Worm (Caenorhabditis elegans): ENCODE measurements around the gene H35N09.1.

The H35N09.1 gene

DNA sequence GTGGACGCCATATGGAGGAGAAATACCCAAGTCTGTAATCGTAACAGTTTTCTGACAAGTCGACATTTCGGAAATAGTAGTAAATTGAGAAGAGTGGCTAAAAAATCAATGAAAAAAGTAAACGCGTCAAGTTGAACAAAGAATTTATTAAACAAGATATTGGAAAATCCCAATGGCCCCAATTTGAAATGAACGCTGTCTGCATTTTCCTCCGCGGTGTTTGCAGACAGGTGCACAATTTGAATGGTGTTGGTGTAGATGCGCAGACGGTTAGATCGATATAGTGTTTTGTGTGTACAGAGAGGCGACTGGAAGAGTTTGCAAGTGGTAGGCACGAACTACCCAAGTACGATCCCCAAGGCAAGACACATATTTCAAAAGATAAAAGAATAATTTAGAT is at the start of gene H35N09.1, which contains the start of gene H35N09.2:
H35N09.1 (plus strand) TSS at position 335 of the 400 bp plus-strand sequence.
H35N09.2 (minus strand) TSS at position 54 of the 400 bp plus-strand sequence.
- no peak for TF ChIP-seq unc-62 (GFP tag; optimal IDR thresholded peaks at IDR 0.05)

DNA sequence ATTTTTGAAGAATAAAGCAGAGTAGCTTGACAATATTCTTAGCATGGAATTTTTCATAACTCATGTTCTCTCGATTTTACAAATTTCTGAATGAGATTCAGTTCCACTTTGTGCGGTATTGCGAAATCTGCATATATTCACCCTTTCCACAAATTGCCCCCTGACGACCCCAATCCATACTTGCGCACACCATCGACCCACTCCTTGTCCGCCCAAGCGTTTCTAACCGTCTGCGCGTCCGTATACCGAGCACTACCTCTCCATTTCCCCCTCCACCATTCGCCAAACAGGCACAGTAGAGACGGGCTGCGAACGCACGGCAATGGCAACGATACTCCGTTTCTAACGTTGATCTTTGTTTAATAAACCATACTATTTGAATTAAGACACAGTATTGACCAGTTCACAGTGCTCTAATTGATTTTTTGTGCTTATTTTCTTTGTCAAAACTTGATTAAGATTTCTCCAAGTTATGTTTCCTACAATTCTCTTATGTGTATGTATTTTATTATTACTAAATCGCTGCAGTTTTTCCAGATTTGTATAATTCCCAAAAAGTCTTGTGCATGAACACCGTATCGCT is 48.4 kb upstream of the H35N09.1 start, which contains the start of gene utx-1:
utx-1 (plus strand) TSS at position 533 of the 583 bp plus-strand sequence.
- no peak for TF ChIP-seq unc-62 (GFP tag; optimal IDR thresholded peaks at IDR 0.05)

DNA sequence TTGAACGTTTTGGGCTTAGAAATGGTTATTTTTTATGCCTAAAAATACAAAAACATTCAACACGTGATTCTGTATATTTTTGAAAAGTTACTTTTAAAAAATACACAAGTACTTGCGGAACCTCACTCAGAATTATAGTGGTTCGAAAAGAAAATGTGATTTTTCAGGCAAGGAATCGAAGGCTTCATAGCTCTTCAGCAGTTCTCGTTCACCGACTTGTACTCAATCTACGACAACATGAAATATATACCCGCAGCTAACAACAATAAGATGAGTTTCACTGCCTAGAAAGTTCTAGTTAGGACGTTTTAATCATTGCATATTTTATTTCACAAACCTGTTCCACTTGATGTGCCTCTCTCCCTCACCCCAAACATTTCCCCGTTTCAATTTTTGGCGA is 42.6 kb upstream of the H35N09.1 start:
- TF ChIP-seq unc-62 (GFP tag; optimal IDR thresholded peaks at IDR 0.05): no peak

DNA sequence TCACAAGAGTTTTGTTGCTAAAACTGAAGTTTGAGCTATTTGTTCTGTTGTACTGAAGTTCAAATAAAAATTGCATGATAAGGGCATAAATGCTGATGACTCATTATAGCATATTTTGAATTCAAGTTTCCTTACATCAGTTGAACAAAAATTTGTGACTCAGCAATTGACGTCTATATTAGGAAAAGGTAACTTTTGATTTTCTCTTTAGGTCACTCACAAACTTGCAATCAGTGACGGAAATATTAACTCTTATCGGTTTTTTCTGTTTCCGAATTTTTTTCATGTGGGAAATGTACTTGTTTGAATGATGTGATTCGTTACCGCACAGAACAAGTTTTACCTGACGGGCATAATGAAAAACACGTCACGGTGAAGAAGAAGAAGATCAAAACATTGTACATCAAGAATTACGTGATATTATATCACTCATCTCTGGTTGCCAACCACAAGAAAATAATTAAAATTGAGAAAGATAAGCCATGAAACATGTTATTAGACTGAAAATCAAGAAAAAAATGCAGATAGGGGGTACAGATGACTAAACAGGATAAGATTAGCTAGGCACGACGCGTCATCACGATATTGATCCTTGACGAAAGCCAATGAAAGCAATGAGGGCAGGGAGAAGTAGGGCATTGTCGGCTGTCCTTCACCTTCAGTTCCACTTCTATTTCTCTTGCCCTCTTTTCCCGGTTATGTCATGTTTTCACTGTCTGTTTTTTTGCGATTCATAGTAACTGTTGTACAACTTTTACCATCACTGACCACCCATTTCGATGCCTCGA is 41.3 kb upstream of the H35N09.1 start:
- no peak for TF ChIP-seq unc-62 (GFP tag; optimal IDR thresholded peaks at IDR 0.05)

DNA sequence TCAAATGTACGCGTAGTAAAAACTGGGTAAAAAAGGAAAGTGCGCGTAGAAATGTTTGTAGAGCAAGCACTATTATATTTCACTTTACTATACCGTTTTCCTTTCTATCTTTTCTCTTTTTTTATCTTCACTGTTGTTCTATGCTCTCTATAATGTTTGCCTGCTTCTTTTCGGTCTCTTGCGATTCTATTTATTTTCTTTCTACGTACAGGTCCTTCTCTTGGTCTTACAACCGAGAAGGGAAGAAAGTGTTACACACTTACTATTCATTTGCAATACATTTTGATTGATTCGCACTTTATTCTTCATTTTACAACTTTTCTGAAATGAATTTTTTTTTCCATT is 40.7 kb upstream of the H35N09.1 start:
- TF ChIP-seq unc-62 (GFP tag; optimal IDR thresholded peaks at IDR 0.05): no peak

DNA sequence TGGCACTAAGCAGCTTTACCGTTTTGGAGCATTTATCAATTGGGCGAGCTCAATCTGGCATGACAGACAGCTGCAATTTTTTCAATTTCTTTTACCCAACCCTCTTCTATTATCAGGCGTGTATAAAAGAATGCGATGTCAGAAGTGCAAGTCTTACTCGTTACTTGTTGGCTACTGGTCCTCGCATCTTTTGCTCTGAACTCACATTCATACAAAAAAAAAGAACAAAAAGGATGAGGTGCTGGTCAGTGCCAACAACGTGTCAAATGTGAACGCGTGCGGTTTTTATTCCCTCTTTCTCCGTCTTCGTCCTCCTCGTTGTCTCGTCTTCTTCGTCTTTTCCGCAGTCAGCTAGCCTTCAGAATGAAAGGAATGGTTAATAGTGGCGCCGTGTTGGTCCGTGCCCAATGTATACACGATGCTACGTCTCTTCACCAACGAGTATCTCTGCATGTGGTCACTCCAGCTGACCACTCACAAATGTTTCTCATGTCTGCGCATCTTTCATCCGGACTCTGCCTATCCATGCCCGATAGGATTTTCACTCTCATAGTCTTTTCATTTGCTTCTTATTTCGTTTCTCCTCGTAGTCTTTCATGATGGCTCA is 39.2 kb upstream of the H35N09.1 start:
- TF ChIP-seq unc-62 (GFP tag; optimal IDR thresholded peaks at IDR 0.05): no peak

DNA sequence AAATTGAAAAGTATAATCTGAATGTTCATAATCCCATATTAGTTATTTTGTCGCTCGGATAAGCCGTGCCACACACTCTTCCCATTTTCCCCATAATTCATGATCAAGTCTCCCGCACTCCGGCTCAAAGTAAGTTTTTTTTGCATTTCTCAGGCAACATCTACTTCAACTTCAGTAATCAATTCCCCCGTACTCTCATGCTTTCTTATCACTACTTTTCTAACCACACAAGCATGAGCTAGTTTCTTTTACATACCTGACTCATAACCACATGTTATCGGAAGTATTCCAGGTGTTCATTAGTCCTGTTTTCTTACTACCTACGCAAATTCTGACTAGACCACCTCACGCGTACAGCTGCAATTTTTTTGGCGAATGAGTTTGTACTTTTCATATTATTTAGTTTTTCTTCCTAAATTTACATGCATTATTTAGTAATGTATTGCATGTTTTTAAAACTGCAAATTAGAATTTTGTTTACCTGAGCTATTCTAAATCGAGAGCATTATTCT is 38.6 kb upstream of the H35N09.1 start:
- no peak for TF ChIP-seq unc-62 (GFP tag; optimal IDR thresholded peaks at IDR 0.05)

DNA sequence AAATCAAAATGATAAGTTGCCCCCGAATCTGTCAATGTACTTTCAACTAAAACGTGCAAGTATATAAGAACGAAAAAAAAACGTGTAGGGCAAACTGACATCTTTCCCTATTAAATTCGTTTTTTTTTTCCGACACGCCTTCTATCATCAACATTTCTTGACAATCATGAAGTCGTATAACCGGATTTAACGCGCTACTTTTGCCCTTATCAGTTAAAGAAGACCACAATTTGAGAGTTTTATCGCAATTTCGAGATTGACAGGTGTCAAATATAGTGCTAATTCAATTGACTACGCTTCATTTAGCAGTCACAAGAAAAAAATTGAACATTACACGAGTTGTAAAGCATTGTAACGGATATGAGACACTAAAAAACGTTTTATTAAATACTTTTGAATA is 38.0 kb upstream of the H35N09.1 start:
- no peak for TF ChIP-seq unc-62 (GFP tag; optimal IDR thresholded peaks at IDR 0.05)

DNA sequence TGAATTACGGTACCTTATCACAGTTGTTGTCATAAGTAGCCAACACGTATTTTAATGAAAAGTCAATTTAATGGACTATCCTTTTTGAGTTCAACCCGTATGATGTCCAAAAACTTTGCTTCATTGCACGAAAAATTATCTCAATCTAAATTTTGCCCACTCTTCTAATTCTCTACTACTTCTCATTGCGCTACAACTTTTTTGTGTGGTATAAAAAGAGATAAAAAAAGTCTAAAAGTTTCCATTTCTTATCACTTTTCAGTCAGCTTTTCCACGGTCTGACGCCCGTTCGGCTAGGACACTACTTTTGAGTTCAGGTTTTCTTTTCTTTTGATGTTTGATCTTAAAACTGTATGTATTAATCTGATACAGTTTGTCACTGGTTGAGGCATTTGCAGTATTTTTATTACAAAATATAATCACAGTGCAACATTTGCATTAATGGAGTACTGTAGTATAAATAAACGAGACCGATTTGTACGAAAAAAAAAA is 37.3 kb upstream of the H35N09.1 start:
- TF ChIP-seq unc-62 (GFP tag; optimal IDR thresholded peaks at IDR 0.05): no peak

DNA sequence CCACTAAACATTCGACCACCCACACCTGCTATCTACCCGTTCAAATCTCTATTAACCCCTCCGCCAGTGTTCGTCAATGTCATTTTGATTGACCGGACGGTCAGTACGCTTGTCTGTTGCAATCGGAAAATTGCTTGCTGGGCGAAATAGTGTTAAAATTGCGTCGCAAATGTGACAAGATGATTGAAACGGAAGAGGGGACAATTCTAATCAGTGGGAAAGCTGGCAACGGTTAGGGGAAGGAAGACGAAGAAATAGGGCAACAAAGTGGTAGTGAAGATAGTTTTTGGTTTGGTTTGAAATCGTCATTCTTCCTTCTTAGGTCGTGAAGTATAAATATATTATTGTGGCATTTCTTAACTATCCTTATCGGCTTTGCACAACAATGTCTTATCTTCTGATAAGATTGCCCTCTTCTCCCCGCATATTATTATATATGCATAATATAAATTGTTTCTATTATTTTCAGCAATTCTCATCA is 36.7 kb upstream of the H35N09.1 start:
- no peak for TF ChIP-seq unc-62 (GFP tag; optimal IDR thresholded peaks at IDR 0.05)

DNA sequence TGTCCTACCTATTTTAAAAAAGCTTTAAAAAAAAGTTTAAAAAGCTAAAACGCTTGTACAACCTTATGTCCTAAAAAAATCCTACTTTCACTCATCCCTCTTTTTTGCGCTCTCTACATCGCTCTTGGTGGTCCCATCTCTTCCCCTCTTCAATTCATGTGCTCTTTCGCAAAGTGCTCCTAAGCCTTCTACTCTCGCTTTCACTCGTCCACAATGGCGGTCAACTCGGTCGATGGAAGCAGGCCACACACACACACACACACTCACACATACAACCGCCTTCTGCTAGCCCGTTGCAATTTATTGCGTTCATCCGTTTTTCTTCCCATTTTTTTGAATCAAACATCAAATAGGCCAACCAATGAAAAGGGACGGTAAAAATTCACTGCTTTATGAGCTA is 36.0 kb upstream of the H35N09.1 start:
- TF ChIP-seq unc-62 (GFP tag; optimal IDR thresholded peaks at IDR 0.05): no peak

DNA sequence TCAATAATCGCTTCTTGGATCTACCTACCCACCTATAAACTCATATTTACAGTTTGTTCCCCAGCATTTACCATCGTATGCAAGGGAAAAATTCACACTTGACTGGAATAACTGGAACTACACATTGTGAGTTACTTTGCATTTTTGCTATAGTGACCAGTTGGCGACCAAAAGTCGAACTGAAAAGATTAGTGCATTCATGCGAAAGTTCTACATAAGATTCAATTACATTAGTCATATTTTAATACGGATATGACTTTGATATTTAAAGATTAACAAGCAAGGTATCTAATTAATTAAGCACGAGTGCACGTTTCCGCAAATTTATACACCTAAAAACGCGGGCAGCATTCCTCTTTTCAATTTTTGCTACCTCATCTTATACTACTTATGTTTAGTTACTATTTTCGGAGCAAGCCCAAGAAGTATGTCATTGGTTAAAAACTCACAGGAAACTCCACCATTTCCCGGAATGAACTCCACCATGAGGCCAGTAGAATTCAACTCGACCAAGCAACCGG is 34.1 kb upstream of the H35N09.1 start, which contains the start of gene jmjd-3.1:
jmjd-3.1 (plus strand) TSS at position 51 of the 521 bp plus-strand sequence.
- no peak for TF ChIP-seq unc-62 (GFP tag; optimal IDR thresholded peaks at IDR 0.05)

DNA sequence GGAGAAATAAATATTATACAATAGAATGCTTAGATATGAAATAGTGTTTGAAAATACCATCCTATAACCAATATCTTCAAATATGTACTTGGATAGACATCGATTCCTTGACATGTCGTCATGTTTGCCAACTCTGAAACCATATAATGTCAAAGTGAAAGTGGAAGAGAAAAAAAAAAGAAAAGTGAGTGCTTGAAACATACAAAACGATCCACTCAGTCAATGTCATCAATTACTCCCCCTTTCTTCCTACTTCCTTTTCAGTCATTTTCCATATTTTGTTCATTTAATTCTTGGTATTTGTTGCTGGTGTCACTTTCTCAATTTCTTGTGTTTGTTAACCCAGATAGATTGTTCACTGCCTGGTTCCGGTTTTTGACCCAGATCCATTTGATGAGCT is 24.9 kb upstream of the H35N09.1 start, which contains the start of gene F18E9.4:
F18E9.4 (plus strand) TSS at position 301 of the 400 bp plus-strand sequence.
- no peak for TF ChIP-seq unc-62 (GFP tag; optimal IDR thresholded peaks at IDR 0.05)

DNA sequence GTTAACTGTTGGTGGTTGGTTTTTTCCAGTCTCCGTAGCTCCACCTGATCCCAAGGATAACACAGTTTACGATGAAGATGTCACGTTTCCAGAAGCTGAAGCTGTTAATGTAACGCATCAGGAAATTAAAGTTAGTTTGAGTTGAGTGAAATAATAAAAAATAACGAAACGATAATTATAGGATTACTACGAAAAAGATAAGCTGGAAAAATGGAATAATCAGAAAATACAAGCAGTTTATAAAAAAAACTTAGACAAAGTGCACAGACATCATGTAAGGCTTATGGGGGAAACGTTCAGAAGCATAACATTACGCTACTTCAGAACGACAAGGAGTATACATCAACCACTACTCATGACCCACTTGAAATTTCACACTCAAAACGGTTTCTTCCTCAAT is 23.7 kb upstream of the H35N09.1 start, which contains the start of gene F18E9.8:
F18E9.8 (minus strand) TSS at position 101 of the 400 bp plus-strand sequence.
- TF ChIP-seq unc-62 (GFP tag; optimal IDR thresholded peaks at IDR 0.05): no peak

DNA sequence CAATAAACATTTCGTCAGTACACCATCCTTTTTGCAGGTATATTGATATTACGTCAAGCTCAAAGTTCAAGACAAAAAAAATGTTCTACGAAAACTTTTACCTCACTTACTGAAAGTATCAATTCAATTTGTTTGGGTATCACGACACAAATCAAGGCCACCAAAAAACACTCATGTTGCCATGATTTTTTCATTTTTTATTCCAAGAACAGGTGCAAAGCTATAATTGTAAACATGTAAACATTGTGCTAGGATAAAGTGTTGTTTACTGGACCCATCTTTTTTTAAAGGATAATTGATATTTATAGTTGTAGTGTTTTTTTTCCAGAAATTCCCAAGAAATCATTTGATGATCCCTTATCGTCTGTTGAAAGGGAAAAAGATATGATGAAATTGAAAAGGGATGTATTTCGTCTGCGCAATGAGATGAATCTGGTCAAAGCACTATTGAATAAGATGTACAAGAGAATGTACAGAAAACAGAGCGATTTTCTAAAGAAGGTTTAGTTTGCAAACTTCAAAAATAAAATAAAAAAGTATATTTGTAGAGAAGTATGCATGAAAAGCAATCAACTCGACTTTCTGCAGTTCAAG is 22.3 kb upstream of the H35N09.1 start:
- no peak for TF ChIP-seq unc-62 (GFP tag; optimal IDR thresholded peaks at IDR 0.05)

Data from whole organism, dauer.